Worm (Caenorhabditis elegans) whole organism, L4 larva: Measurements from ENCODE around the gene picc-1.
A peak's percentile ranks its signal among the peaks of the same experiment; 100 is the strongest.

Source experiments
- T26A8.4 ChIP-seq: fragments of 200-800 bp; sonication (Bioruptor generic); IDR thresholded peaks from 2 replicates; pipeline ENCODE4 v1.3.6; 2022; ENCODE audit warnings: missing genetic modification characterization, missing compliant biosample characterization
- Y48G9A.11 ChIP-seq: fragments of 200-800 bp; sonication (Bioruptor generic); IDR thresholded peaks from 2 replicates; pipeline ENCODE4 v1.3.6; 2022; ENCODE audit warnings: missing genetic modification reagents, missing genetic modification characterization, missing compliant biosample characterization
- Y5F2A.4 ChIP-seq: fragments of 200-800 bp; sonication (Bioruptor generic); optimal IDR thresholded peaks from 2 replicates; lab custom pipeline; 2018; ENCODE audit warnings: mild to moderate bottlenecking, missing genetic modification characterization, missing compliant biosample characterization
- ZK546.5 ChIP-seq, 2 experiments: sonication (generic microtip); optimal IDR thresholded peaks; 2 replicates each; lab custom pipeline; 2017; ENCODE audit warnings: missing biosample characterization in 2 of 2, missing genetic modification characterization in 2 of 2
- aha-1 ChIP-seq: fragments of 150-350 bp; peaks from one replicate; lab custom pipeline; 2014; ENCODE audit warnings: missing biosample characterization, missing genetic modification characterization
- ceh-44 ChIP-seq: fragments of 200-800 bp; sonication (Bioruptor generic); IDR thresholded peaks from 2 replicates; pipeline ENCODE4 v1.3.6; 2022; ENCODE audit warnings: missing genetic modification reagents, missing genetic modification characterization, missing compliant biosample characterization
- ctbp-1 ChIP-seq: fragments of 200-800 bp; sonication (Bioruptor generic); IDR thresholded peaks from 2 replicates; pipeline ENCODE4 v1.3.6; 2022; ENCODE audit warnings: missing genetic modification reagents, missing genetic modification characterization, missing compliant biosample characterization
- duxl-1 ChIP-seq: sonication (generic microtip); optimal IDR thresholded peaks from 2 replicates; lab custom pipeline; 2016; ENCODE audit warnings: mild to moderate bottlenecking, missing genetic modification characterization, moderate library complexity, missing compliant biosample characterization; ENCODE audit not compliant: poor library complexity
- egl-43 ChIP-seq: fragments of 200-800 bp; sonication (Bioruptor generic); IDR thresholded peaks from 2 replicates; pipeline ENCODE4 v1.3.6; 2022; ENCODE audit warnings: missing genetic modification reagents, missing genetic modification characterization, missing compliant biosample characterization
- fkh-10 ChIP-seq: fragments of 150-350 bp; optimal IDR thresholded peaks from 2 replicates; lab custom pipeline; 2014; ENCODE audit warnings: missing biosample characterization, missing genetic modification reagents, missing genetic modification characterization
- fos-1 ChIP-seq: fragments of 150-350 bp; optimal IDR thresholded peaks from 2 replicates; lab custom pipeline; 2014; ENCODE audit warnings: missing biosample characterization, missing genetic modification characterization
- hlh-30 ChIP-seq: sonication (generic microtip); optimal IDR thresholded peaks from 2 replicates; lab custom pipeline; 2017; ENCODE audit warnings: antibody characterized with exemption, mild to moderate bottlenecking, missing genetic modification characterization, missing compliant biosample characterization; ENCODE audit not compliant: insufficient read depth
- jun-1 ChIP-seq: fragments of 150-350 bp; optimal IDR thresholded peaks from 2 replicates; lab custom pipeline; 2014; ENCODE audit warnings: missing biosample characterization, missing genetic modification reagents, missing genetic modification characterization
- lim-7 ChIP-seq: fragments of 200-800 bp; sonication (Bioruptor generic); IDR thresholded peaks from 2 replicates; pipeline ENCODE4 v1.3.6; 2022; ENCODE audit warnings: missing genetic modification characterization, missing compliant biosample characterization
- madf-9 ChIP-seq: fragments of 200-800 bp; sonication (Bioruptor generic); conservative IDR thresholded peaks from 2 replicates; pipeline ENCODE4 v1.3.6; 2022; ENCODE audit warnings: missing genetic modification reagents, missing genetic modification characterization, missing compliant biosample characterization
- mxl-3 ChIP-seq: fragments of 200-800 bp; sonication (Bioruptor generic); optimal IDR thresholded peaks from 2 replicates; lab custom pipeline; 2018; ENCODE audit warnings: mild to moderate bottlenecking, missing genetic modification characterization, missing compliant biosample characterization
- nhr-11 ChIP-seq: fragments of 150-350 bp; optimal IDR thresholded peaks from 2 replicates; lab custom pipeline; 2014; ENCODE audit warnings: missing biosample characterization, missing genetic modification characterization
- nhr-111 ChIP-seq: fragments of 200-800 bp; sonication (Bioruptor generic); optimal IDR thresholded peaks from 2 replicates; lab custom pipeline; 2018; ENCODE audit warnings: mild to moderate bottlenecking, missing genetic modification characterization, missing compliant biosample characterization
- nhr-237 ChIP-seq: sonication (generic microtip); optimal IDR thresholded peaks from 2 replicates; lab custom pipeline; 2017; ENCODE audit warnings: missing biosample characterization, missing genetic modification characterization
- nhr-25 ChIP-seq: sonication (generic microtip); optimal IDR thresholded peaks from 2 replicates; lab custom pipeline; 2017; ENCODE audit warnings: missing genetic modification characterization, mild to moderate bottlenecking, missing compliant biosample characterization, antibody characterized with exemption, moderate library complexity, borderline replicate concordance; ENCODE audit not compliant: insufficient read depth
- nhr-28 ChIP-seq: fragments of 150-350 bp; optimal IDR thresholded peaks from 2 replicates; lab custom pipeline; 2014; ENCODE audit warnings: missing biosample characterization, missing genetic modification characterization
- nhr-6 ChIP-seq: fragments of 150-350 bp; optimal IDR thresholded peaks from 2 replicates; lab custom pipeline; 2014; ENCODE audit warnings: missing biosample characterization, missing genetic modification characterization
- pha-4 ChIP-seq, 2 experiments: fragments of 150-350 bp in 1 of 2; fragments of 200-800 bp in 1 of 2; sonication (Bioruptor generic) in 1 of 2; IDR thresholded peaks in 1 of 2; optimal IDR thresholded peaks in 1 of 2; 2 replicates each; pipeline versions ENCODE4 v1.3.6 to Lab custom; 2014 to 2022; ENCODE audit warnings: missing genetic modification characterization in 2 of 2, missing genetic modification reagents in 2 of 2, missing biosample characterization in 1 of 2, missing compliant biosample characterization in 1 of 2
- php-3 ChIP-seq: fragments of 200-800 bp; sonication (Bioruptor generic); IDR thresholded peaks from 2 replicates; pipeline ENCODE4 v1.3.6; 2022; ENCODE audit warnings: missing genetic modification reagents, missing genetic modification characterization, missing compliant biosample characterization
- skn-1 ChIP-seq: fragments of 150-350 bp; optimal IDR thresholded peaks from 2 replicates; lab custom pipeline; 2014; ENCODE audit warnings: missing biosample characterization, missing genetic modification characterization
- snpc-1.2 ChIP-seq: fragments of 200-800 bp; sonication (Bioruptor generic); IDR thresholded peaks from 2 replicates; pipeline ENCODE4 v1.3.6; 2022; ENCODE audit warnings: missing genetic modification reagents, missing genetic modification characterization, missing compliant biosample characterization
- snpc-4 ChIP-seq: fragments of 150-350 bp; optimal IDR thresholded peaks from 2 replicates; lab custom pipeline; 2014; ENCODE audit warnings: missing biosample characterization, missing genetic modification characterization
- unc-62 ChIP-seq, 3 experiments: fragments of 150-350 bp in 1 of 3; sonication (generic microtip); optimal IDR thresholded peaks in 2 of 3; peaks in 1 of 3; 1 replicate in 1 of 3; 2 replicates in 2 of 3; lab custom pipeline; 2014 to 2017; ENCODE audit warnings: missing biosample characterization in 3 of 3, missing genetic modification characterization in 3 of 3, missing genetic modification reagents in 3 of 3, missing genotype in 1 of 3

picc-1 gene

ce11 chrV:5973713-5974112 lies 45.1 kb upstream of the picc-1 start:
- no peak for TF ChIP-seq madf-9
- TF ChIP-seq unc-62 (GFP tag; optimal IDR thresholded peaks at IDR 0.05 in 1 of 2; lab: Kevin White, UChicago), result peak in 1 of 2 experiments; percentile 92
- no peak for TF ChIP-seq unc-62 (tag; optimal IDR thresholded peaks at IDR 0.05; lab: Kevin White, UChicago)

ce11 chrV:5975724-5976123 lies 43.1 kb upstream of the picc-1 start, which contains the start of gene acy-2:
Gene acy-2 (plus strand): TSS chrV:5976024.
- TF ChIP-seq nhr-11 (tag; lab: Kevin White, UChicago) (no peak), fos-1 (tag; lab: Kevin White, UChicago) (no peak), skn-1 (tag; lab: Kevin White, UChicago) (no peak), snpc-1.2 (GFP tag; lab: Robert Waterston, UW) (no peak), fkh-10 (no peak), php-3 (no peak), nhr-237 (no peak), Y5F2A.4 (no peak), mxl-3 (no peak), nhr-6 (tag; lab: Kevin White, UChicago) (no peak), nhr-28 (no peak), hlh-30 (tag; lab: Kevin White, UChicago) (no peak), jun-1 (tag; lab: Kevin White, UChicago) (no peak), ctbp-1 (GFP tag; lab: Robert Waterston, UW) (no peak), pha-4 (GFP tag; IDR thresholded peaks at IDR 0.05; lab: Robert Waterston, UW) (no peak), pha-4 (tag; optimal IDR thresholded peaks at IDR 0.05; lab: Kevin White, UChicago) (no peak), duxl-1 (tag; lab: Kevin White, UChicago) (no peak), Y48G9A.11 (GFP tag; lab: Robert Waterston, UW) (no peak)

ce11 chrV:5982722-5983121 lies 36.1 kb upstream of the picc-1 start:
- no peak for TF ChIP-seq ctbp-1 (GFP tag; lab: Robert Waterston, UW)
- peak; percentile 34 for TF ChIP-seq aha-1

- TF ChIP-seq unc-62 (GFP tag; optimal IDR thresholded peaks at IDR 0.05 in 1 of 2; lab: Kevin White, UChicago), result peak in 1 of 2 experiments; percentile 41
- TF ChIP-seq unc-62 (tag; optimal IDR thresholded peaks at IDR 0.05; lab: Kevin White, UChicago), result no peak
- peak; percentile 94 for TF ChIP-seq aha-1
- no peak for TF ChIP-seq snpc-4
- TF ChIP-seq nhr-25 (tag; lab: Kevin White, UChicago), result no peak
- no peak for TF ChIP-seq lim-7 (GFP tag; lab: Robert Waterston, UW)
- TF ChIP-seq, all 104 proteins: peak for 2
Measured at ce11 chrV:5983380-5983779, 35.4 kb upstream of the picc-1 start, which contains the start of gene dhs-16. Gene dhs-16 (plus strand): TSS chrV:5983745.

ce11 chrV:5984244-5984643 lies 34.5 kb upstream of the picc-1 start:
- TF ChIP-seq unc-62 (GFP tag; optimal IDR thresholded peaks at IDR 0.05 in 1 of 2; lab: Kevin White, UChicago) (peak in 1 of 2 experiments; percentile 56), unc-62 (tag; optimal IDR thresholded peaks at IDR 0.05; lab: Kevin White, UChicago) (no peak), ceh-44 (GFP tag; lab: Robert Waterston, UW) (no peak), aha-1 (peak; percentile 83)

ce11 chrV:5986755-5987154 lies 32.0 kb upstream of the picc-1 start, which contains the start of gene C10F3.7:
Gene C10F3.7 (minus strand): TSS chrV:5986855.
- TF ChIP-seq unc-62 (GFP tag; optimal IDR thresholded peaks at IDR 0.05 in 1 of 2; lab: Kevin White, UChicago) (no peak), unc-62 (tag; optimal IDR thresholded peaks at IDR 0.05; lab: Kevin White, UChicago) (no peak), lim-7 (GFP tag; lab: Robert Waterston, UW) (no peak), ZK546.5 (tag; optimal IDR thresholded peaks at IDR 0.05; lab: Kevin White, UChicago) (no peak), T26A8.4 (GFP tag; lab: Robert Waterston, UW) (no peak), nhr-111 (GFP tag; lab: Kevin White, UChicago) (no peak)

ce11 chrV:5990383-5990782 lies 28.4 kb upstream of the picc-1 start, which contains the start of gene fut-8:
Gene fut-8 (minus strand): TSS chrV:5990483.
- no peak for TF ChIP-seq egl-43 (GFP tag; lab: Robert Waterston, UW)
- TF ChIP-seq Y5F2A.4, result no peak
- no peak for TF ChIP-seq lim-7 (GFP tag; lab: Robert Waterston, UW)
- no peak for TF ChIP-seq madf-9
- TF ChIP-seq unc-62 (GFP tag; optimal IDR thresholded peaks at IDR 0.05 in 1 of 2; lab: Kevin White, UChicago), result peak in 1 of 2 experiments; percentile 1
- no peak for TF ChIP-seq unc-62 (tag; optimal IDR thresholded peaks at IDR 0.05; lab: Kevin White, UChicago)
